Worm (Caenorhabditis elegans): ENCODE data around the gene srlf-23.

- TF ChIP-seq med-1 (GFP tag; optimal IDR thresholded peaks at IDR 0.05; ENCODE audit: insufficient read depth) (no peak), flt-1 (GFP tag; IDR thresholded peaks at IDR 0.05) (no peak), cog-1 (tag; optimal IDR thresholded peaks at IDR 0.05) (no peak), T22C8.4 (GFP tag; IDR thresholded peaks at IDR 0.05) (no peak), klf-2 (GFP tag; conservative IDR thresholded peaks at IDR 0.05) (no peak), tab-1 (GFP tag; IDR thresholded peaks at IDR 0.05) (no peak), ztf-29 (GFP tag; IDR thresholded peaks at IDR 0.05) (no peak), ref-1 (GFP tag; conservative IDR thresholded peaks at IDR 0.05) (no peak), ztf-23 (GFP tag; IDR thresholded peaks at IDR 0.05) (no peak)
These were observed 9.0 kb downstream of the srlf-23 start, which contains the start of gene srj-38 for ce11 chrV:884324-884723.

Data from whole organism, midembryonic.